Worm (Caenorhabditis elegans): ENCODE data around the gene F58F12.4.

Gene F58F12.4

DNA sequence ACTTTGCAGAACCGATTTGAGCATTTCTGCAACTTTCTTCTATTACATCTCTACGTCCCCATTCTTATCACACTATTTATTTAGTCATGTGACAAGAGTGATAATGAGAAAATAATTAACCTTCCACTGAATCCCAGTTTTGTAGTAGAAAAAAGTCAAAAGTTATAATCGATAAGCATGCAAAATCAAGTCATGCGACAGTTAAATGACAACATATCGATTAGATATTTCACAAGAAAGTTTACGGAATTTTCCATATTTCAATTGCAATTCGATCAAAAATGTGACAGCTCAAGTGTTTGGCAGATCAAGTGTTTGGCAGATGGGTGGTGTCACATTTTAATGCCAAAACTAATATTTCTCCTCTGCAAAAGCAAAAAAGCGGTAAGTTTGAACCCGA is 11.9 kb upstream of the F58F12.4 start (continued):
- TF ChIP-seq tra-1 (GFP tag; IDR thresholded peaks at IDR 0.05) (no peak), mes-2 (tag; optimal IDR thresholded peaks at IDR 0.05; ENCODE audit: poor library complexity, severe bottlenecking) (no peak), Y105C5A.15 (GFP tag; IDR thresholded peaks at IDR 0.05) (no peak), lsy-2 (tag; optimal IDR thresholded peaks at IDR 0.05) (no peak), gei-8 (GFP tag; optimal IDR thresholded peaks at IDR 0.05) (no peak), zip-11 (GFP tag; IDR thresholded peaks at IDR 0.05) (no peak), nhr-48 (tag; optimal IDR thresholded peaks at IDR 0.05) (peak; percentile 49), aha-1 (tag) (no peak), ceh-28 (tag; optimal IDR thresholded peaks at IDR 0.05) (no peak), snpc-1.2 (GFP tag; IDR thresholded peaks at IDR 0.05) (no peak), daf-12 (tag; optimal IDR thresholded peaks at IDR 0.05) (no peak), lin-39 (tag; optimal IDR thresholded peaks at IDR 0.05) (no peak), dve-1 (tag; optimal IDR thresholded peaks at IDR 0.05; ENCODE audit: insufficient read depth) (peak; percentile 72), F37D6.2 (tag; optimal IDR thresholded peaks at IDR 0.05) (no peak), lin-1 (GFP tag; IDR thresholded peaks at IDR 0.05) (no peak), lin-13 (GFP tag; optimal IDR thresholded peaks at IDR 0.05) (no peak), ceh-32 (tag; optimal IDR thresholded peaks at IDR 0.05; ENCODE audit: poor library complexity) (no peak), dmd-8 (GFP tag; IDR thresholded peaks at IDR 0.05) (no peak), fos-1 (tag; optimal IDR thresholded peaks at IDR 0.05) (no peak), php-3 (GFP tag; IDR thresholded peaks at IDR 0.05) (no peak), aly-2 (tag; optimal IDR thresholded peaks at IDR 0.05) (no peak), spr-3 (GFP tag; optimal IDR thresholded peaks at IDR 0.05) (no peak), unc-39 (tag; optimal IDR thresholded peaks at IDR 0.05) (no peak), dmd-9 (GFP tag; IDR thresholded peaks at IDR 0.05) (no peak), ces-1 (GFP tag; optimal IDR thresholded peaks at IDR 0.05) (no peak), hlh-11 (tag; optimal IDR thresholded peaks at IDR 0.05) (peak; percentile 38), R02D3.7 (tag; optimal IDR thresholded peaks at IDR 0.05) (no peak), ctbp-1 (GFP tag; IDR thresholded peaks at IDR 0.05) (no peak), nhr-25 (tag; optimal IDR thresholded peaks at IDR 0.05; ENCODE audit: borderline replicate concordance, insufficient read depth) (no peak), unc-62 (GFP tag; optimal IDR thresholded peaks at IDR 0.05 in 1 of 2) (no peak), unc-62 (tag; optimal IDR thresholded peaks at IDR 0.05) (no peak), F26F4.8 (GFP tag; conservative IDR thresholded peaks at IDR 0.05) (no peak), nhr-237 (tag; optimal IDR thresholded peaks at IDR 0.05) (no peak), set-16 (GFP tag; IDR thresholded peaks at IDR 0.05) (no peak), nhr-41 (GFP tag; IDR thresholded peaks at IDR 0.05) (no peak), ceh-62 (tag; optimal IDR thresholded peaks at IDR 0.05) (no peak), ztf-11 (tag; optimal IDR thresholded peaks at IDR 0.05) (no peak), zag-1 (tag; optimal IDR thresholded peaks at IDR 0.05) (no peak), duxl-1 (tag; optimal IDR thresholded peaks at IDR 0.05; ENCODE audit: poor library complexity) (no peak), daf-8 (GFP tag; IDR thresholded peaks at IDR 0.05) (no peak)

DNA sequence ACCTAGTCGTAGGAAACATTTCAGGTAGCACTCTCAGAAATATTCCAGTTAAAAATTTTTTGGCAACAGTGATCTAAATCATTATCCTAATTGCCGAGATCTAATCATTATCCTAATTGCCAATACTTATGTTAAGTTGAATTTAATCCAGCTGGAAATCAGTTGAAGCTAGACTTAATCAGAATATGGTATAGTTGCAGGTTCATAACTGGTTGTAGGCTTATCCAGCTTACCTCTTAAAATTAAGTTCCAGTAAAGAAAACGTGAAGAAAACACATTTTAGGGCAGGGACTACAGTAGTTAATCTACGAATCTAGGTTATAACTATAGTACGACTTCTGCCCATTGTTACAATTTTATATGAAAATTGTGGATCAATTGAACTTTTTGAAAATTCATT is 9.9 kb upstream of the F58F12.4 start:
- TF ChIP-seq spr-1 (tag; optimal IDR thresholded peaks at IDR 0.05) (no peak), aha-1 (tag) (peak; percentile 93), nhr-76 (tag; optimal IDR thresholded peaks at IDR 0.05) (no peak)
